Fruit fly (Drosophila melanogaster) Kc167 (cell line): ENCODE results near the gene CG7110.
"Not testable (repeated sequence)": the region's sequence is repeated elsewhere in the genome, so short reads cannot be mapped to it uniquely, and the experiment has no call there.

Experiments
- Myc ChIP-seq: fragments of >200 bp; optimal IDR thresholded peaks from 2 replicates; lab custom pipeline; 2017; ENCODE audit warnings: missing external identifiers
- Sin3A ChIP-seq: fragments of >200 bp; optimal IDR thresholded peaks from 2 replicates; lab custom pipeline; 2018; ENCODE audit warnings: missing external identifiers
- h ChIP-seq: fragments of >200 bp; optimal IDR thresholded peaks from 3 replicates; lab custom pipeline; 2018; ENCODE audit warnings: missing external identifiers
- insv ChIP-seq: fragments of >200 bp; optimal IDR thresholded peaks from 3 replicates; lab custom pipeline; 2018; ENCODE audit warnings: missing external identifiers
- psq ChIP-seq: fragments of >200 bp; optimal IDR thresholded peaks from 2 replicates; lab custom pipeline; 2017; ENCODE audit warnings: missing external identifiers
- ttk ChIP-seq: sonication (Bioruptor generic); optimal IDR thresholded peaks from 2 replicates; lab custom pipeline; 2017; ENCODE audit warnings: missing external identifiers

Gene CG7110

dm6 chr2L:13430919-13431502 lies 32.2 kb downstream of the CG7110 start:
- TF ChIP-seq Myc (no peak), Sin3A (lab: Kevin White, UChicago) (no peak), h (lab: Kevin White, UChicago) (no peak)

- TF ChIP-seq insv (lab: Kevin White, UChicago) (no peak), ttk (lab: Kevin White, UChicago) (no peak), Myc (no peak), Sin3A (lab: Kevin White, UChicago) (no peak), h (lab: Kevin White, UChicago) (no peak), psq (no peak)
These were observed 36.2 kb downstream of the CG7110 start, which contains the start of gene Tehao for dm6 chr2L:13434795-13435634. Gene Tehao (plus strand): TSS chr2L:13435622.

dm6 chr2L:13436791-13437190 lies 38.0 kb downstream of the CG7110 start:
- TF ChIP-seq Myc, result no peak
- TF ChIP-seq ttk (lab: Kevin White, UChicago), result no peak
- no peak for TF ChIP-seq psq
- no peak for TF ChIP-seq insv (lab: Kevin White, UChicago)
- TF ChIP-seq Sin3A (lab: Kevin White, UChicago), result no peak
- no peak for TF ChIP-seq h (lab: Kevin White, UChicago)

dm6 chr2L:13445249-13445846 lies 46.6 kb downstream of the CG7110 start, which contains the start of gene Hacd2:
Gene Hacd2 (minus strand): TSS chr2L:13445651.
- TF ChIP-seq ttk (lab: Kevin White, UChicago), result no peak
- TF ChIP-seq Sin3A (lab: Kevin White, UChicago), result no peak
- TF ChIP-seq h (lab: Kevin White, UChicago), result no peak
- no peak for TF ChIP-seq psq
- TF ChIP-seq Myc, result no peak
- no peak for TF ChIP-seq insv (lab: Kevin White, UChicago)

dm6 chr2L:13449397-13449796 lies 50.6 kb downstream of the CG7110 start, which contains the start of gene Hsp60D:
Gene Hsp60D (minus strand): TSS chr2L:13449497.
- not testable (repeated sequence) for TF ChIP-seq h (lab: Kevin White, UChicago); Sin3A (lab: Kevin White, UChicago); psq

- TF ChIP-seq h (lab: Kevin White, UChicago) (no peak), Myc (no peak), psq (no peak), insv (lab: Kevin White, UChicago) (no peak), ttk (lab: Kevin White, UChicago) (no peak), Sin3A (lab: Kevin White, UChicago) (no peak)
These were observed 58.3 kb downstream of the CG7110 start, which contains the start of gene CG42809 for dm6 chr2L:13457037-13457547. Gene CG42809 (plus strand): TSS chr2L:13457497.

- TF ChIP-seq insv (lab: Kevin White, UChicago), result no peak
- TF ChIP-seq ttk (lab: Kevin White, UChicago), result no peak
- no peak for TF ChIP-seq Myc
- no peak for TF ChIP-seq h (lab: Kevin White, UChicago)
- no peak for TF ChIP-seq psq
- no peak for TF ChIP-seq Sin3A (lab: Kevin White, UChicago)
These were observed 60.4 kb downstream of the CG7110 start, which contains the start of gene CG42810 for dm6 chr2L:13458991-13459731. Gene CG42810 (plus strand): TSS chr2L:13459681.
